Fruit fly (Drosophila melanogaster): ENCODE measurements around the gene CG33995.

The CG33995 gene

dm6 chr2L:4995837-4996136 is 47.3 kb upstream of the CG33995 start (continued):
- TF ChIP-seq knrl (GFP tag; IDR thresholded peaks at IDR 0.05; ENCODE audit: partially characterized antibody) (no peak), Nf-YC (tag; optimal IDR thresholded peaks at IDR 0.05) (no peak), exex (tag; optimal IDR thresholded peaks at IDR 0.05) (peak; percentile 98), tll (GFP tag; optimal IDR thresholded peaks at IDR 0.05) (peak in 1 of 2 experiments; percentile 27), CG7271 (tag; optimal IDR thresholded peaks at IDR 0.05) (no peak), ranshi (GFP tag; IDR thresholded peaks at IDR 0.05) (no peak), sd (tag; optimal IDR thresholded peaks at IDR 0.05) (peak; percentile 20)

- peak; percentile 71 for TF ChIP-seq Blimp-1 (GFP tag; optimal IDR thresholded peaks at IDR 0.05)
- TF ChIP-seq eve (GFP tag; optimal IDR thresholded peaks at IDR 0.05): peak in 1 of 2 experiments; percentile 69
- no peak for TF ChIP-seq CG10209 (GFP tag; optimal IDR thresholded peaks at IDR 0.05)
- TF ChIP-seq CG15514 (GFP tag; optimal IDR thresholded peaks at IDR 0.05): no peak
- TF ChIP-seq vvl (GFP tag; IDR thresholded peaks at IDR 0.05): peak; percentile 51; the same call in 1 of the 2 replicates
- TF ChIP-seq CG12219 (GFP tag; optimal IDR thresholded peaks at IDR 0.05): no peak
- TF ChIP-seq ato (GFP tag; IDR thresholded peaks at IDR 0.05; ENCODE audit: partially characterized antibody): 0 out of 2 replicates have a peak, but pooled peaks have one; percentile 9
Observed at dm6 chr2L:4996283-4996922, 46.7 kb upstream of the CG33995 start.

dm6 chr2L:4997401-4998259 is 45.4 kb upstream of the CG33995 start:
- TF ChIP-seq Fer1 (GFP tag; optimal IDR thresholded peaks at IDR 0.05) (peak; percentile 98), kay (GFP tag; optimal IDR thresholded peaks at IDR 0.05) (peak; percentile 97), esg (GFP tag; conservative IDR thresholded peaks at IDR 0.05) (peak; percentile 99), Hr39 (optimal IDR thresholded peaks at IDR 0.05) (no peak), CG11723 (GFP tag; optimal IDR thresholded peaks at IDR 0.05) (peak; percentile 98), mirr (GFP tag; optimal IDR thresholded peaks at IDR 0.05) (peak; percentile 99), bowl (GFP tag; IDR thresholded peaks at IDR 0.05) (peak; percentile 98), B-H2 (GFP tag; optimal IDR thresholded peaks at IDR 0.05) (peak; percentile 96), crol (GFP tag; IDR thresholded peaks at IDR 0.05) (peak; percentile 96), CG11504 (tag; optimal IDR thresholded peaks at IDR 0.05) (peak; percentile 98), Dll (GFP tag; IDR thresholded peaks at IDR 0.05; ENCODE audit: partially characterized antibody) (peak; percentile 59; the same call in 1 of the 4 replicates), Atf3 (GFP tag; optimal IDR thresholded peaks at IDR 0.05) (peak; percentile 99), CG7745 (tag; optimal IDR thresholded peaks at IDR 0.05) (peak; percentile 88), H15 (GFP tag; IDR thresholded peaks at IDR 0.05) (peak; percentile 99), Sry-β (GFP tag; optimal IDR thresholded peaks at IDR 0.05) (peak; percentile 78), ap (GFP tag; IDR thresholded peaks at IDR 0.05) (peak; percentile 99), CG4617 (GFP tag; optimal IDR thresholded peaks at IDR 0.05; ENCODE audit: borderline replicate concordance) (peak; percentile 99), caup (GFP tag; optimal IDR thresholded peaks at IDR 0.05; ENCODE audit: severe bottlenecking) (peak; percentile 98), Drgx (GFP tag; IDR thresholded peaks at IDR 0.05) (peak; percentile 99), CG8765 (GFP tag; IDR thresholded peaks at IDR 0.05) (peak; percentile 99), nom (GFP tag; optimal IDR thresholded peaks at IDR 0.05) (peak; percentile 98), CG1024 (GFP tag; IDR thresholded peaks at IDR 0.05) (peak; percentile 97), lov (optimal IDR thresholded peaks at IDR 0.05) (no peak), lov (GFP tag; IDR thresholded peaks at IDR 0.05) (peak; percentile 98), Camta (GFP tag; optimal IDR thresholded peaks at IDR 0.05) (peak; percentile 99), p53 (GFP tag; optimal IDR thresholded peaks at IDR 0.05) (peak; percentile 98), CG30403 (GFP tag; optimal IDR thresholded peaks at IDR 0.05) (peak; percentile 99), Eip74EF (GFP tag; optimal IDR thresholded peaks at IDR 0.05) (peak; percentile 91 to 97), Chrac-16 (GFP tag; optimal IDR thresholded peaks at IDR 0.05) (peak; percentile 99), dati (GFP tag; IDR thresholded peaks at IDR 0.05) (peak; percentile 99), CG17186 (GFP tag; optimal IDR thresholded peaks at IDR 0.05) (peak; percentile 97)

Measured in whole organism, embryonic.